Worm (Caenorhabditis elegans) whole organism, early embryonic: ENCODE results near the gene T04C9.1.

Source experiments
- B0310.2 ChIP-seq: sonication (generic microtip); optimal IDR thresholded peaks from 2 replicates; lab custom pipeline; 2016; ENCODE audit warnings: mild to moderate bottlenecking, missing genetic modification characterization, missing compliant biosample characterization
- aly-1 ChIP-seq: sonication (generic microtip); optimal IDR thresholded peaks from 2 replicates; lab custom pipeline; 2016; ENCODE audit warnings: missing genetic modification characterization, missing compliant biosample characterization
- ama-1 ChIP-seq: fragments of 150-350 bp; optimal IDR thresholded peaks from 2 replicates; lab custom pipeline; 2014
- ceh-13 ChIP-seq: fragments of 200-800 bp; sonication (Bioruptor generic); optimal IDR thresholded peaks from 2 replicates; lab custom pipeline; 2018; ENCODE audit warnings: mild to moderate bottlenecking, missing genetic modification characterization, missing compliant biosample characterization
- hmbx-1 ChIP-seq: sonication (generic microtip); optimal IDR thresholded peaks from 2 replicates; lab custom pipeline; 2016; ENCODE audit warnings: mild to moderate bottlenecking, missing genetic modification characterization, missing compliant biosample characterization
- hmg-4 ChIP-seq: fragments of 200-800 bp; sonication (Bioruptor generic); optimal IDR thresholded peaks from 2 replicates; lab custom pipeline; 2018; ENCODE audit warnings: mild to moderate bottlenecking, missing genetic modification characterization, missing compliant biosample characterization
- hnd-1 ChIP-seq: sonication (generic microtip); optimal IDR thresholded peaks from 2 replicates; lab custom pipeline; 2016; ENCODE audit warnings: missing genetic modification characterization, missing compliant biosample characterization
- pes-1 ChIP-seq: fragments of 200-800 bp; sonication (Bioruptor generic); IDR thresholded peaks from 2 replicates; pipeline ENCODE4 v1.3.6; 2022; ENCODE audit warnings: missing genetic modification reagents, missing genetic modification characterization, missing compliant biosample characterization
- tbx-37 ChIP-seq: fragments of 200-800 bp; sonication (Bioruptor generic); conservative IDR thresholded peaks from 2 replicates; pipeline ENCODE4 v1.3.6; 2022; ENCODE audit warnings: missing genetic modification reagents, missing genetic modification characterization, missing compliant biosample characterization
- tra-4 ChIP-seq: sonication (generic microtip); optimal IDR thresholded peaks from 2 replicates; lab custom pipeline; 2017; ENCODE audit warnings: missing genetic modification characterization, missing compliant biosample characterization

DNA sequence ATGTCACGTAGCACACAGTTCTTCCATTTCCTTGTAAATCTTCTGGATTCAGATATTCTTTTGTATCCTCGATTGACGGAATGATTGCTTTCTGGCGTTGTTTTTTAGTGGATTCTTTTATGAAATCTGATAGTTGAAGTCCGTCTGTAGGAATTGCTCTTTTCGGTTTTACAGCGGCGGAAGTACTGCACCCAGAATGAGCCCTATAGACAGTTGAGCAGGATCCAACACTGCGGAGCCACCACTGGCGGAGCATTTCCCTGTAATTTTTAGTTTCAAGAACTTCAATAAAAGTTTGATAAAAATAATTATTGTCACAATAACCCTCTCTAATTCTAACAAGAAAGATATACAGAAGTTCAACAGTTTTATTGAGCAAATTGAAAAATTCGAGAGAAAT lies 47.1 kb upstream of the T04C9.1 start, which contains the start of gene F25B5.5:
- TF ChIP-seq B0310.2 (tag; lab: Kevin White, UChicago) (no peak), tra-4 (no peak), ama-1 (no peak), ceh-13 (GFP tag; lab: Kevin White, UChicago) (no peak), hmbx-1 (tag; lab: Kevin White, UChicago) (no peak), aly-1 (tag; lab: Kevin White, UChicago) (no peak), tbx-37 (GFP tag; lab: Robert Waterston, UW) (no peak), hnd-1 (tag; lab: Kevin White, UChicago) (no peak), hmg-4 (GFP tag; lab: Kevin White, UChicago) (no peak), pes-1 (GFP tag; lab: Robert Waterston, UW) (no peak)
